Worm (Caenorhabditis elegans) whole organism, L4/young adult: Measurements from ENCODE around the gene F13A2.10.

Experiments used
- dao-5 ChIP-seq: sonication (generic microtip); optimal IDR thresholded peaks from 2 replicates; lab custom pipeline; 2016; ENCODE audit warnings: missing genotype, missing genetic modification characterization, moderate library complexity, missing compliant biosample characterization
- him-1 ChIP-seq: sonication (generic microtip); optimal IDR thresholded peaks from 2 replicates; lab custom pipeline; 2016; ENCODE audit warnings: missing genotype, missing genetic modification reagents, missing genetic modification characterization, missing compliant biosample characterization

DNA sequence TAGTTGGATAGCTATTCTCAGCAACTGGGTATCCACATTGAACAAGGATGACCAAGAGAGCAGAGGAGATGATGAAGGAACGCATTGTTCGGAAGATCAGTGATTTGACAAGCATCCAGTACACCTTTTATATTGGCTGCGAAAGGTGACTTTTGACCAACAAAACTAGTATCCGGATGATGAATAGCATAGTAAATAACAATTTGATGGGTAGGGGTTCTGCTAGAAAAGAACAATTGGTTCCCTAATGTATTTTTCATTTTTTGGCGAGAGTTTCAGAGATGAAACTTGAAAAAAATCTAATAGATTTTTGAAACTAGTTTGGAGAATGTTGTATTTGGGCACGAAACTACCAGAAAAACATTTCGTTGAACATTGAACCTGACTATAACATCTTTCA lies 42.1 kb upstream of the F13A2.10 start, which contains the start of gene Y47D7A.11:
- no peak for TF ChIP-seq him-1 (tag; lab: Kevin White, UChicago)
- TF ChIP-seq dao-5 (tag; lab: Kevin White, UChicago): no peak
